Worm (Caenorhabditis elegans) whole organism, midembryonic: ENCODE results near the gene fbxa-63.

Experiments used
- cog-1 ChIP-seq: sonication (generic microtip); optimal IDR thresholded peaks from 2 replicates; lab custom pipeline; 2016; ENCODE audit warnings: missing genetic modification characterization, missing compliant biosample characterization
- flt-1 ChIP-seq: fragments of 200-800 bp; sonication (Bioruptor generic); IDR thresholded peaks from 2 replicates; pipeline ENCODE4 v1.3.6; 2022; ENCODE audit warnings: missing genetic modification characterization, missing compliant biosample characterization

DNA sequence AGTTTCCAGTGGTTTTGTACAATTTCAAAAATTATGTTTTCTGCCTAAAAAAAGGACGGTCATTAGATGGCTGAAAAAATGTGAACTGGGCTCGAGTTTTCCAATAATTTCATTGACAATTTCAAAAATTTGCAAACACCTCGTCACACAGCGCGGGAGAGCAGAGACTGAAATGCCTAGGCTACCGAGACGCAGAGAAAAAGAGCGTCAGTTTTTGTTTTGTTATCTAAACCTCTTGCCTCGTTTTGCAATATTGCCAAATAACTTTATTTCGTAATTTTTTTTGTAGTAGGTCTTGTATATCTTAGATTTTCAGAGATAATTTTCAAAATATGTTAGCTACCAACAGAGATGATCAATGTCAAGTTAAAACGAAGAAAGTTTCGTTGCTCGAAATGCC lies at the start of gene fbxa-63:
- TF ChIP-seq flt-1 (GFP tag; lab: Robert Waterston, UW) (no peak), cog-1 (no peak)
